Worm (Caenorhabditis elegans): ENCODE measurements around the gene F57H12.6.

Gene F57H12.6

DNA sequence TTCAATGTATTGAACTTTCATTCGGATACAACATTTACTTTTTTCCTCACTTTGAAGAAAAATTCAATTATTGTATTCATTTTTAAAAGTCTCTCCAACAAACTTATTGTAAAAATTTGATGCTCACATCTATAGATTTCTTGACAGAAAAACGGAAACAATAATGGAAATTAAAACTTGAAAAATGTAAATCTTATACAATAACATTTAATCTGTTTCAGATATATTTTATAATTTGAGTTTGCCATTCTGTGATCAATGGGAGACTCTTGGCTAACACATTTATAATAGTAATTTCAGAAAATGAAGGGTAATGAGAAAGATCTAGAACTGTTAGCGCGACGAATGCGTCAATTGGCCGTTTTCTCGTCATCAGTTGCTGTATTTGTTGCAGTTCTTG, 12.3 kb upstream of the F57H12.6 start, which contains the start of gene col-115:
TSS of gene col-115 (plus strand) at position 301 of the 400 bp plus-strand sequence.
- TF ChIP-seq fkh-10 (GFP tag; optimal IDR thresholded peaks at IDR 0.05) (no peak), ZK546.5 (tag; optimal IDR thresholded peaks at IDR 0.05) (no peak), ceh-16 (tag; optimal IDR thresholded peaks at IDR 0.05) (no peak)

DNA sequence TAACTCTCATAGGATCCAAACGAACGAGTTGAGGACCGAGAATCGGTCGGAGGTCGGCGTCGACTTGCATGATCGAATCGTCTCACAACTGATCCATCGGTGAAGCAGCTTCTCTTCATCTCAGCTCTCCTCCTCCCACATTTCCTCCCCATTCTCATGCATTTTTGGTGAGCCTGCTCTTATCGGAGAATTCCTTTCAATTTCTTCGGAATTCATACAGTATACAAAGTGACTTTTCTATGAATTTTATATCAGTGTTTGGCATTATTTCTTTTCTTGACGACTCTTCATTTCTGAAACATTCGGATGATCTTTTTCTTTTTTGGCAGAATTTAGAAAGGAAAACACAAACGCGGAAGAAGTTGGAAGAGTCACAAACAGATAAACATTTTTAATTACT, 11.0 kb upstream of the F57H12.6 start, which contains the start of gene mec-17:
TSS of gene mec-17 (minus strand) at position 101 of the 400 bp plus-strand sequence.
- TF ChIP-seq ama-1 (optimal IDR thresholded peaks at IDR 0.05) (no peak), lsy-12 (tag; optimal IDR thresholded peaks at IDR 0.05) (no peak), elt-3 (tag; optimal IDR thresholded peaks at IDR 0.05) (no peak), egl-5 (tag; optimal IDR thresholded peaks at IDR 0.05) (no peak), mdl-1 (tag; optimal IDR thresholded peaks at IDR 0.05) (no peak), ZK546.5 (tag; optimal IDR thresholded peaks at IDR 0.05) (no peak), unc-39 (tag; optimal IDR thresholded peaks at IDR 0.05) (no peak), unc-62 (GFP tag; optimal IDR thresholded peaks at IDR 0.05) (no peak), nhr-77 (tag; optimal IDR thresholded peaks at IDR 0.05) (no peak), ceh-82 (tag; optimal IDR thresholded peaks at IDR 0.05) (no peak), nhr-28 (tag; optimal IDR thresholded peaks at IDR 0.05) (no peak), elt-2 (tag; optimal IDR thresholded peaks at IDR 0.05) (no peak), nhr-43 (tag; optimal IDR thresholded peaks at IDR 0.05; ENCODE audit: poor library complexity, severe bottlenecking) (no peak), fos-1 (tag; optimal IDR thresholded peaks at IDR 0.05) (no peak), pqm-1 (tag; optimal IDR thresholded peaks at IDR 0.05) (no peak)

DNA sequence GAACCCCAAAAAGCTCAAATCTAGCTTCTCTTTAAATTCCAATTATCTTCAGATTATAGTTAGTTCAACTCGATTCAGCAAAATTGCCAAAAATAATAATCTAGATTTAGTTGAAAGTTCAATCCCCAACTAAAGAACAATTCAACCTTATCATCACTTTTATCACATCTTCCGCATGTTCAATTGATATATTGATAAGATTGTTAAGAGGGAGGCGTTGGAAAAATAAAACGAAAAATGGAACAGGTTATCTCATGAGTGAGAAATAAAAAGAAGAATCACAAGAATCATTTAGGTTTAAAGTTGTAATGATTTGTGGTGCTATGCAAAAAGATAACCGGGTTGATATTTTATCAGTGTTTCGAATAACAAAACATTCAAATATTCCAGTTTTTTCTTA, 9.6 kb upstream of the F57H12.6 start:
- TF ChIP-seq nhr-23 (tag; optimal IDR thresholded peaks at IDR 0.05) (peak; percentile 64), nhr-43 (tag; optimal IDR thresholded peaks at IDR 0.05; ENCODE audit: poor library complexity, severe bottlenecking) (no peak), nhr-237 (tag; optimal IDR thresholded peaks at IDR 0.05) (no peak), lin-15B (tag; optimal IDR thresholded peaks at IDR 0.05) (no peak), elt-2 (tag; optimal IDR thresholded peaks at IDR 0.05) (peak; percentile 40), nhr-28 (tag; optimal IDR thresholded peaks at IDR 0.05) (no peak), nfya-1 (tag; optimal IDR thresholded peaks at IDR 0.05; ENCODE audit: insufficient read depth) (no peak), ceh-16 (tag; optimal IDR thresholded peaks at IDR 0.05) (no peak), aly-2 (tag; optimal IDR thresholded peaks at IDR 0.05) (no peak), unc-62 (GFP tag; optimal IDR thresholded peaks at IDR 0.05) (no peak), elt-1 (tag; optimal IDR thresholded peaks at IDR 0.05) (no peak), sea-2 (GFP tag; optimal IDR thresholded peaks at IDR 0.05) (no peak), lin-39 (tag; optimal IDR thresholded peaks at IDR 0.05) (no peak), ZK546.5 (tag; optimal IDR thresholded peaks at IDR 0.05) (no peak), egl-27 (tag; optimal IDR thresholded peaks at IDR 0.05) (no peak), tbx-2 (tag; optimal IDR thresholded peaks at IDR 0.05) (no peak), daf-12 (tag; optimal IDR thresholded peaks at IDR 0.05) (no peak), fkh-10 (GFP tag; optimal IDR thresholded peaks at IDR 0.05) (no peak), ceh-9 (tag; optimal IDR thresholded peaks at IDR 0.05) (no peak), nhr-67 (tag; optimal IDR thresholded peaks at IDR 0.05) (no peak), nhr-77 (tag; optimal IDR thresholded peaks at IDR 0.05) (no peak), pha-4 (tag; optimal IDR thresholded peaks at IDR 0.05) (no peak), nhr-25 (tag; optimal IDR thresholded peaks at IDR 0.05) (peak; percentile 23), egl-5 (tag; optimal IDR thresholded peaks at IDR 0.05) (no peak), pqm-1 (tag; optimal IDR thresholded peaks at IDR 0.05) (no peak), snpc-4 (tag; optimal IDR thresholded peaks at IDR 0.05) (no peak), ceh-28 (tag; optimal IDR thresholded peaks at IDR 0.05) (no peak), jun-1 (tag; optimal IDR thresholded peaks at IDR 0.05) (no peak), eor-1 (tag; optimal IDR thresholded peaks at IDR 0.05) (no peak), ztf-4 (tag; optimal IDR thresholded peaks at IDR 0.05) (no peak), ztf-11 (tag; optimal IDR thresholded peaks at IDR 0.05) (no peak), fos-1 (tag; optimal IDR thresholded peaks at IDR 0.05) (no peak), elt-3 (tag; optimal IDR thresholded peaks at IDR 0.05) (peak; percentile 79 to 98 (median 92))

Measured in whole organism, L3 larva.